Fruit fly (Drosophila melanogaster) whole organism, adult: ENCODE measurements around the gene SoxN.

Experiments used
- Mnt ChIP-seq: fragments of 200-800 bp; sonication (Bioruptor generic); optimal IDR thresholded peaks from 2 replicates; lab custom pipeline; 2016; ENCODE audit warnings: missing biosample characterization, mild to moderate bottlenecking, missing genetic modification characterization
- bab1 ChIP-seq: fragments of 200-800 bp; sonication (Bioruptor generic); optimal IDR thresholded peaks from 3 replicates; lab custom pipeline; 2019; ENCODE audit warnings: missing biosample characterization, mild to moderate bottlenecking, missing genetic modification characterization, moderate library complexity
- tj ChIP-seq: fragments of 200-800 bp; sonication (Bioruptor generic); optimal IDR thresholded peaks from 3 replicates; lab custom pipeline; 2017; ENCODE audit warnings: missing biosample characterization, mild to moderate bottlenecking, missing genetic modification characterization, moderate library complexity

DNA sequence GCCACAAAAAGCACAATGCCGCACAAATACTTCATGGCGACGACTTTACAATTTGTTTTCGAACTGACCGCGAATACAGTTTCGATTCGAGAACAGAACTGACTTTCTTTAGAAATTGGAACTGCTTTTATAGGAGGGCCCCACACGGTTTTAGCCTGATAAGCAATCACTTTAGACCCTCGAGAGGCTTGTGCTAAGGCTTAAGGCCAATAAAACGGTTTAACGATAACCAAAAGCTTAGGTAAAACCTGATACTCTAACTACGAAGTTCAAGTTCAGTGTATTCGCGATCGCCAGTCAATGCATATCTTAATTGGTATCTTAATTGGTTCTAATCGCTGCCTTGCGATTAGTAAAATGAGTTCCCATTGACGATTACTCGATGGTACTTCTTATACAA lies 44.3 kb upstream of the SoxN start, which contains the start of gene LManVI:
- TF ChIP-seq bab1 (GFP tag; lab: Kevin White, UChicago): no peak
- no peak for TF ChIP-seq Mnt
- no peak for TF ChIP-seq tj (GFP tag; lab: Kevin White, UChicago)
